Worm (Caenorhabditis elegans): ENCODE results near the gene plr-1.
A peak's percentile ranks its signal among the peaks of the same experiment; 100 is the strongest.

plr-1 gene

ce11 chrIII:11442556-11442955 is 14.1 kb upstream of the plr-1 start, which contains the start of gene sbp-1:
Gene sbp-1, minus strand, starts transcription at chrIII:11442566.
- TF ChIP-seq ces-1 (GFP tag; optimal IDR thresholded peaks at IDR 0.05) (no peak), ztf-11 (tag; optimal IDR thresholded peaks at IDR 0.05) (no peak), M03D4.4 (tag; optimal IDR thresholded peaks at IDR 0.05) (no peak)

ce11 chrIII:11443408-11443994 is 13.2 kb upstream of the plr-1 start:
- TF ChIP-seq nhr-2 (tag; optimal IDR thresholded peaks at IDR 0.05) (no peak), ztf-11 (tag; optimal IDR thresholded peaks at IDR 0.05) (no peak), flh-1 (GFP tag; optimal IDR thresholded peaks at IDR 0.05) (no peak), nhr-76 (tag; optimal IDR thresholded peaks at IDR 0.05) (no peak), ceh-39 (tag; optimal IDR thresholded peaks at IDR 0.05) (no peak), lin-32 (GFP tag; optimal IDR thresholded peaks at IDR 0.05) (no peak), sptf-1 (tag; optimal IDR thresholded peaks at IDR 0.05) (no peak), mls-2 (tag; optimal IDR thresholded peaks at IDR 0.05) (no peak), bed-3 (GFP tag; optimal IDR thresholded peaks at IDR 0.05) (no peak), unc-39 (tag; optimal IDR thresholded peaks at IDR 0.05) (no peak), tbx-8 (GFP tag; optimal IDR thresholded peaks at IDR 0.05) (no peak), zip-8 (tag; optimal IDR thresholded peaks at IDR 0.05) (no peak), unc-62 (GFP tag; optimal IDR thresholded peaks at IDR 0.05) (no peak), ceh-83 (GFP tag; optimal IDR thresholded peaks at IDR 0.05) (no peak)

- no peak for TF ChIP-seq lsy-2 (tag; optimal IDR thresholded peaks at IDR 0.05)
- no peak for TF ChIP-seq hlh-1 (tag; optimal IDR thresholded peaks at IDR 0.05)
- no peak for TF ChIP-seq flh-1 (GFP tag; optimal IDR thresholded peaks at IDR 0.05)
- no peak for TF ChIP-seq bed-3 (GFP tag; optimal IDR thresholded peaks at IDR 0.05)
- no peak for TF ChIP-seq ham-2 (GFP tag; optimal IDR thresholded peaks at IDR 0.05)
- no peak for TF ChIP-seq nhr-237 (tag; optimal IDR thresholded peaks at IDR 0.05)
- no peak for TF ChIP-seq ceh-39 (tag; optimal IDR thresholded peaks at IDR 0.05)
- TF ChIP-seq mab-5 (tag; optimal IDR thresholded peaks at IDR 0.05), result no peak
- TF ChIP-seq zip-8 (tag; optimal IDR thresholded peaks at IDR 0.05), result no peak
- TF ChIP-seq drap-1 (GFP tag; optimal IDR thresholded peaks at IDR 0.05), result no peak
- no peak for TF ChIP-seq unc-120 (tag; optimal IDR thresholded peaks at IDR 0.05; ENCODE audit: poor library complexity, severe bottlenecking)
These were observed 11.8 kb upstream of the plr-1 start for ce11 chrIII:11444796-11445386.

- peak; percentile 95 for TF ChIP-seq nhr-2 (tag; optimal IDR thresholded peaks at IDR 0.05)
- no peak for TF ChIP-seq ham-2 (GFP tag; optimal IDR thresholded peaks at IDR 0.05)
- peak; percentile 11 for TF ChIP-seq zip-8 (tag; optimal IDR thresholded peaks at IDR 0.05)
- no peak for TF ChIP-seq snpc-4 (tag; optimal IDR thresholded peaks at IDR 0.05)
- no peak for TF ChIP-seq unc-39 (tag; optimal IDR thresholded peaks at IDR 0.05)
- no peak for TF ChIP-seq elt-1 (tag; optimal IDR thresholded peaks at IDR 0.05; ENCODE audit: borderline replicate concordance, insufficient read depth)
- TF ChIP-seq nhr-76 (tag; optimal IDR thresholded peaks at IDR 0.05), result no peak
- no peak for TF ChIP-seq ztf-11 (tag; optimal IDR thresholded peaks at IDR 0.05)
These were observed 9.9 kb upstream of the plr-1 start for ce11 chrIII:11446826-11447225.

ce11 chrIII:11448330-11448729 is 8.3 kb upstream of the plr-1 start:
- TF ChIP-seq nhr-76 (tag; optimal IDR thresholded peaks at IDR 0.05) (no peak), tbx-8 (GFP tag; optimal IDR thresholded peaks at IDR 0.05) (no peak), ceh-39 (tag; optimal IDR thresholded peaks at IDR 0.05) (no peak), bed-3 (GFP tag; optimal IDR thresholded peaks at IDR 0.05) (no peak), ham-2 (GFP tag; optimal IDR thresholded peaks at IDR 0.05) (no peak), lsy-2 (tag; optimal IDR thresholded peaks at IDR 0.05) (no peak), unc-62 (GFP tag; optimal IDR thresholded peaks at IDR 0.05) (no peak)

ce11 chrIII:11451380-11451779 is 5.3 kb upstream of the plr-1 start:
- TF ChIP-seq unc-120 (tag; optimal IDR thresholded peaks at IDR 0.05; ENCODE audit: poor library complexity, severe bottlenecking), result no peak
- no peak for TF ChIP-seq mls-2 (tag; optimal IDR thresholded peaks at IDR 0.05)
- no peak for TF ChIP-seq nhr-237 (tag; optimal IDR thresholded peaks at IDR 0.05)
- no peak for TF ChIP-seq blmp-1 (tag; optimal IDR thresholded peaks at IDR 0.05)
- no peak for TF ChIP-seq cnd-1 (tag; optimal IDR thresholded peaks at IDR 0.05)
- TF ChIP-seq unc-62 (GFP tag; optimal IDR thresholded peaks at IDR 0.05), result no peak
- TF ChIP-seq mep-1 (tag; optimal IDR thresholded peaks at IDR 0.05), result no peak
- no peak for TF ChIP-seq tbx-8 (GFP tag; optimal IDR thresholded peaks at IDR 0.05)
- TF ChIP-seq unc-39 (tag; optimal IDR thresholded peaks at IDR 0.05), result no peak
